Fruit fly (Drosophila melanogaster) Kc167 (cell line): Measurements from ENCODE around the gene Tom70.

Experiments
- Myc ChIP-seq: fragments of >200 bp; optimal IDR thresholded peaks from 2 replicates; lab custom pipeline; 2017; ENCODE audit warnings: missing external identifiers
- Sin3A ChIP-seq: fragments of >200 bp; optimal IDR thresholded peaks from 2 replicates; lab custom pipeline; 2018; ENCODE audit warnings: missing external identifiers
- h ChIP-seq: fragments of >200 bp; optimal IDR thresholded peaks from 3 replicates; lab custom pipeline; 2018; ENCODE audit warnings: missing external identifiers
- insv ChIP-seq: fragments of >200 bp; optimal IDR thresholded peaks from 3 replicates; lab custom pipeline; 2018; ENCODE audit warnings: missing external identifiers

- TF ChIP-seq Myc (lab: Kevin White, UChicago) (no peak), h (lab: Kevin White, UChicago) (no peak), Sin3A (lab: Kevin White, UChicago) (no peak), insv (lab: Kevin White, UChicago) (no peak)
Observed at dm6 chr2L:12085010-12085409, 46.7 kb upstream of the Tom70 start.
